Worm (Caenorhabditis elegans) whole organism, L1 larva: ENCODE measurements around the gene srxa-11.

Source experiments
- C04F5.9 ChIP-seq: sonication (generic microtip); optimal IDR thresholded peaks from 2 replicates; lab custom pipeline; 2016; ENCODE audit warnings: missing genetic modification characterization, missing compliant biosample characterization
- C16A3.4 ChIP-seq: fragments of 150-350 bp; optimal IDR thresholded peaks from 2 replicates; lab custom pipeline; 2014; ENCODE audit warnings: missing biosample characterization, missing genetic modification characterization
- F16B12.6 ChIP-seq: fragments of 150-350 bp; optimal IDR thresholded peaks from 2 replicates; lab custom pipeline; 2014; ENCODE audit warnings: missing biosample characterization, missing genetic modification characterization
- blmp-1 ChIP-seq: fragments of 150-350 bp; optimal IDR thresholded peaks from 2 replicates; lab custom pipeline; 2014; ENCODE audit warnings: missing biosample characterization, missing genetic modification characterization
- ceh-90 ChIP-seq: sonication (generic microtip); optimal IDR thresholded peaks from 2 replicates; lab custom pipeline; 2016; ENCODE audit warnings: missing genetic modification characterization, missing compliant biosample characterization
- dpl-1 ChIP-seq, 3 experiments: fragments of 150-350 bp in 2 of 3; sonication (generic microtip) in 1 of 3; optimal IDR thresholded peaks; 2 replicates each; lab custom pipeline; 2014 to 2017; ENCODE audit warnings: missing biosample characterization in 3 of 3, missing genetic modification characterization in 3 of 3, missing genetic modification reagents in 3 of 3
- dsc-1 ChIP-seq: sonication (generic microtip); optimal IDR thresholded peaks from 2 replicates; lab custom pipeline; 2016; ENCODE audit warnings: mild to moderate bottlenecking, missing genetic modification characterization, missing compliant biosample characterization
- efl-1 ChIP-seq, 4 experiments: fragments of 150-350 bp; optimal IDR thresholded peaks in 3 of 4; peaks in 1 of 4; 1 replicate in 1 of 4; 2 replicates in 3 of 4; lab custom pipeline; 2014; ENCODE audit warnings: missing biosample characterization in 2 of 4, missing genetic modification characterization in 2 of 4, missing genetic modification reagents in 2 of 4
- efl-3 ChIP-seq: fragments of 200-800 bp; sonication (Bioruptor generic); optimal IDR thresholded peaks from 2 replicates; lab custom pipeline; 2018; ENCODE audit warnings: mild to moderate bottlenecking, missing genetic modification characterization, missing compliant biosample characterization
- elt-3 ChIP-seq, 6 experiments: fragments of 150-350 bp in 1 of 6; sonication (generic microtip); optimal IDR thresholded peaks; 2 replicates each; lab custom pipeline; 2017 to 2018; ENCODE audit warnings: missing biosample characterization in 6 of 6, missing genetic modification characterization in 6 of 6, inconsistent platforms in 1 of 6
- fkh-4 ChIP-seq: sonication (generic microtip); optimal IDR thresholded peaks from 2 replicates; lab custom pipeline; 2016; ENCODE audit warnings: missing compliant biosample characterization, missing genetic modification characterization, borderline replicate concordance
- fkh-8 ChIP-seq: sonication (generic microtip); optimal IDR thresholded peaks from 2 replicates; lab custom pipeline; 2016; ENCODE audit warnings: mild to moderate bottlenecking, missing genetic modification characterization, missing compliant biosample characterization
- fos-1 ChIP-seq: fragments of 150-350 bp; optimal IDR thresholded peaks from 2 replicates; lab custom pipeline; 2014; ENCODE audit warnings: missing biosample characterization, missing genetic modification characterization
- hlh-4 ChIP-seq: sonication (generic microtip); optimal IDR thresholded peaks from 2 replicates; lab custom pipeline; 2016; ENCODE audit warnings: mild to moderate bottlenecking, missing genetic modification characterization, missing compliant biosample characterization
- isw-1 ChIP-seq: fragments of 200-800 bp; sonication (Bioruptor generic); IDR thresholded peaks from 2 replicates; pipeline ENCODE4 v1.3.6; 2022; ENCODE audit warnings: missing genetic modification characterization, missing compliant biosample characterization
- lin-14 ChIP-seq: fragments of 200-800 bp; sonication (Bioruptor generic); optimal IDR thresholded peaks from 2 replicates; lab custom pipeline; 2018; ENCODE audit warnings: mild to moderate bottlenecking, missing genetic modification characterization, moderate library complexity, missing compliant biosample characterization
- lin-15B ChIP-seq: fragments of 150-350 bp; sonication (generic microtip); optimal IDR thresholded peaks from 3 replicates; lab custom pipeline; 2014; ENCODE audit warnings: missing biosample characterization, missing genetic modification characterization
- lin-39 ChIP-seq: fragments of 150-350 bp; optimal IDR thresholded peaks from 2 replicates; lab custom pipeline; 2014; ENCODE audit warnings: missing biosample characterization, missing genetic modification reagents, missing genetic modification characterization
- mab-9 ChIP-seq: fragments of 200-800 bp; sonication (Bioruptor generic); IDR thresholded peaks from 2 replicates; pipeline ENCODE4 v1.3.6; 2022; ENCODE audit warnings: missing genetic modification reagents, missing genetic modification characterization, missing compliant biosample characterization
- mdl-1 ChIP-seq, 2 experiments: fragments of 150-350 bp; optimal IDR thresholded peaks; 2 replicates each; lab custom pipeline; 2014 to 2017; ENCODE audit warnings: missing biosample characterization in 2 of 2, missing genetic modification characterization in 2 of 2, inconsistent platforms in 1 of 2
- nhr-11 ChIP-seq: fragments of 150-350 bp; optimal IDR thresholded peaks from 2 replicates; lab custom pipeline; 2014; ENCODE audit warnings: missing biosample characterization, missing genetic modification characterization
- nhr-12 ChIP-seq: sonication (generic microtip); optimal IDR thresholded peaks from 2 replicates; lab custom pipeline; 2017; ENCODE audit warnings: missing biosample characterization, missing genetic modification characterization
- nhr-28 ChIP-seq: fragments of 150-350 bp; optimal IDR thresholded peaks from 2 replicates; lab custom pipeline; 2014; ENCODE audit warnings: missing biosample characterization, missing genetic modification characterization
- nhr-47 ChIP-seq: sonication (generic microtip); optimal IDR thresholded peaks from 2 replicates; lab custom pipeline; 2016; ENCODE audit warnings: mild to moderate bottlenecking, missing genetic modification characterization, moderate library complexity, missing compliant biosample characterization
- nhr-71 ChIP-seq: sonication (generic microtip); optimal IDR thresholded peaks from 2 replicates; lab custom pipeline; 2016; ENCODE audit warnings: mild to moderate bottlenecking, missing genetic modification characterization, moderate library complexity, missing compliant biosample characterization
- nhr-77 ChIP-seq: fragments of 150-350 bp; optimal IDR thresholded peaks from 2 replicates; lab custom pipeline; 2014; ENCODE audit warnings: missing biosample characterization, missing genetic modification characterization
- nhr-85 ChIP-seq: sonication (generic microtip); peaks from one replicate; lab custom pipeline; 2016; ENCODE audit warnings: missing genetic modification characterization, inconsistent platforms, missing compliant biosample characterization
- pag-3 ChIP-seq: sonication (generic microtip); optimal IDR thresholded peaks from 2 replicates; lab custom pipeline; 2017; ENCODE audit warnings: missing genetic modification characterization, mild to moderate bottlenecking, missing compliant biosample characterization, antibody characterized with exemption, borderline replicate concordance; ENCODE audit not compliant: insufficient read depth
- snpc-4 ChIP-seq: fragments of 150-350 bp; optimal IDR thresholded peaks from 2 replicates; lab custom pipeline; 2014; ENCODE audit warnings: missing biosample characterization, missing genetic modification characterization
- snu-23 ChIP-seq: sonication (generic microtip); optimal IDR thresholded peaks from 2 replicates; lab custom pipeline; 2016; ENCODE audit warnings: missing genetic modification characterization, missing compliant biosample characterization
- sox-4 ChIP-seq: sonication (generic microtip); optimal IDR thresholded peaks from 2 replicates; lab custom pipeline; 2016; ENCODE audit warnings: missing genetic modification characterization, missing compliant biosample characterization
- sup-37 ChIP-seq: fragments of 200-800 bp; sonication (Bioruptor generic); optimal IDR thresholded peaks from 2 replicates; lab custom pipeline; 2018; ENCODE audit warnings: mild to moderate bottlenecking, missing genetic modification characterization, missing compliant biosample characterization
- tbx-2 ChIP-seq: sonication (generic microtip); optimal IDR thresholded peaks from 2 replicates; lab custom pipeline; 2016; ENCODE audit warnings: missing genetic modification characterization, missing compliant biosample characterization
- unc-130 ChIP-seq: fragments of 150-350 bp; optimal IDR thresholded peaks from 2 replicates; lab custom pipeline; 2017; ENCODE audit warnings: missing biosample characterization, missing genetic modification characterization, inconsistent platforms
- unc-86 ChIP-seq: sonication (generic microtip); optimal IDR thresholded peaks from 2 replicates; lab custom pipeline; 2016; ENCODE audit warnings: missing genetic modification characterization, missing compliant biosample characterization
- vab-15 ChIP-seq: sonication (generic microtip); optimal IDR thresholded peaks from 2 replicates; lab custom pipeline; 2017; ENCODE audit warnings: missing genotype, mild to moderate bottlenecking, missing genetic modification characterization, missing compliant biosample characterization
- zip-4 ChIP-seq: fragments of 200-800 bp; sonication (Bioruptor generic); optimal IDR thresholded peaks from 2 replicates; lab custom pipeline; 2018; ENCODE audit warnings: mild to moderate bottlenecking, missing genetic modification characterization, moderate library complexity, missing compliant biosample characterization

Gene srxa-11

DNA sequence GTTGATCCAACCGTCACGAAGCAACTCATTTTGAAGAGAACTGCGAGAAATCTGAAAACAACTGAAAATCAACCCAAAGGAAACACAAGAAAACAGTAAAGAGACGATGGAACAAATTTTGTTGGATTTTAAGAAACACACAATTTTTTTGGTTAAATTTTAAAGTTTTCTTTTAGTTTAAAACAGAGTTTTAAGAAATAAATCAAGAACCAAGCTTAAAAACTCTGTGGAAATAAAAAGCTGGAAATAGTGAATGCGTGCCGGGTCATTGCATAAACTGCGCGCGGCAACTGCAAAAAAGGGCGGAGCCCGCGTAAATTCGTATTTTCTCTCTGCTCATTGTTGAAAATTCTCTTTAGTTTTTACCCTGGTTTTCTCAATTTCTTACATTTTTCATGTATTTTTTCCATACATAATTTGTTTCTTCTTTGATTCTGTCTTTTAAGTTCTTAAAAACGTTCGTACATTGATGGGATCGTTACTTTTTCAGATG, 38.0 kb downstream of the srxa-11 start, which contains the start of the genes algn-13 and R10D12.13 (continued):
- TF ChIP-seq nhr-12 (tag; lab: Kevin White, UChicago) (no peak), dsc-1 (tag; lab: Kevin White, UChicago) (peak; percentile 65), sox-4 (tag; lab: Kevin White, UChicago) (no peak), nhr-71 (tag; lab: Kevin White, UChicago) (peak; percentile 63), unc-130 (tag; lab: Kevin White, UChicago) (peak; percentile 75), fkh-4 (no peak), lin-14 (GFP tag; lab: Kevin White, UChicago) (peak; percentile 42), mab-9 (GFP tag; lab: Robert Waterston, UW) (no peak), unc-86 (tag; lab: Kevin White, UChicago) (peak; percentile 14), fos-1 (tag; lab: Kevin White, UChicago) (no peak), efl-1 (optimal IDR thresholded peaks at IDR 0.05; lab: Kevin White, UChicago) (peak; percentile 63 to 71), efl-1 (GFP tag; optimal IDR thresholded peaks at IDR 0.05 in 1 of 2; lab: Kevin White, UChicago) (peak; percentile 62 to 96), hlh-4 (tag; lab: Kevin White, UChicago) (no peak), pag-3 (tag; lab: Kevin White, UChicago) (no peak), lin-15B (no peak), mdl-1 (tag; optimal IDR thresholded peaks at IDR 0.05; lab: Kevin White, UChicago) (no peak), nhr-77 (tag; lab: Kevin White, UChicago) (no peak), snu-23 (GFP tag; lab: Kevin White, UChicago) (peak; percentile 67), F16B12.6 (tag; lab: Kevin White, UChicago) (peak; percentile 9), dpl-1 (GFP tag; optimal IDR thresholded peaks at IDR 0.05; lab: Kevin White, UChicago) (peak; percentile 64 to 71 (median 67)), zip-4 (GFP tag; lab: Kevin White, UChicago) (peak; percentile 6), sup-37 (GFP tag; lab: Kevin White, UChicago) (no peak), snpc-4 (tag; lab: Kevin White, UChicago) (peak; percentile 69), nhr-47 (tag; lab: Kevin White, UChicago) (peak; percentile 64), C16A3.4 (tag; lab: Kevin White, UChicago) (peak; percentile 51), isw-1 (GFP tag; lab: Robert Waterston, UW) (peak; percentile 27; the same call in 1 of the 2 replicates), tbx-2 (peak; percentile 36), nhr-28 (tag; lab: Kevin White, UChicago) (no peak), nhr-11 (tag; lab: Kevin White, UChicago) (peak; percentile 30), lin-39 (tag; lab: Kevin White, UChicago) (peak; percentile 43), C04F5.9 (tag; lab: Kevin White, UChicago) (no peak), fkh-8 (tag; lab: Kevin White, UChicago) (peak; percentile 5)
- TF ChIP-seq, all 84 proteins: peak for 38

DNA sequence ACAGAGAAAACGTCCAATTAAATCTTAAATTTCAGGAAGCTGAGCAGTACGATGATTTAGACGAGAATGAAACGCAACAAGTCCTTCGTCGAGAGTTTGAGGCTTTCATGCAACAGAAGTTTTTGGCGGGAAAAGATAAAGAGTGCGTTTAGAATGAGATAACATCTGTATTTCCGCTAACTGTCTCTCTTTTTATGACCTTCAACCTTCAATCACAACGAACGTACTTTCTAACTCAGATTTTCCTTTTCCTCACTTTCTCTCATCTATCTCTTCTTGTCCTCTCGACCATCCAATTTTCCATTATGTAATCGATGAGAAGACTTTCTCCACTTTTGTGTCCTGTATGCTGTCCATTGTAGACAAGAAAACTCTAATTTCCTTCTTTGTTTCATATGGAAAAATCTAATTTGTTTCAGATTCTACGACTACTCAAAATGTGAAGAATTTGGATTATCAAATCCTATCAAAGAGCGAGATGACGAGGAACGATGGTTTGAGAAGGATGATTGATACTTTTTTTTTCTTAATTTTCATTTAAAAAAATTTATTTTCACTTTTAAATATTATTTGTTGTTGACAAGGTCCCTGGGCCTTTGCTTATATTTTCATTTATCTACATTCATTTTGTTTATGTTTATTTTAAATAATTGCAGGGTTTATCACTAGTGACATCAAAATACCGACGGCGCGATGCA, 39.5 kb downstream of the srxa-11 start, which contains the start of gene sao-1:
TSS of gene sao-1 (plus strand) at position 648 of the 698 bp plus-strand sequence.
- peak in 2 of 6 experiments; percentile 10 to 20 for TF ChIP-seq elt-3 (tag; optimal IDR thresholded peaks at IDR 0.05; lab: Kevin White, UChicago)
- peak; percentile 81 for TF ChIP-seq nhr-85 (tag; lab: Kevin White, UChicago)
- TF ChIP-seq vab-15 (tag; lab: Kevin White, UChicago): no peak
- no peak for TF ChIP-seq fkh-4
- TF ChIP-seq nhr-47 (tag; lab: Kevin White, UChicago): no peak
- no peak for TF ChIP-seq efl-3
- TF ChIP-seq ceh-90 (tag; lab: Kevin White, UChicago): no peak
- peak; percentile 56 for TF ChIP-seq lin-14 (GFP tag; lab: Kevin White, UChicago)
- peak; percentile 98 for TF ChIP-seq blmp-1 (tag; lab: Kevin White, UChicago)
- TF ChIP-seq, all 84 proteins: peak for 4
